Worm (Caenorhabditis elegans) whole organism, L2 larva: ENCODE measurements around the gene Y57E12B.1.

Experiments
- F13H6.1 ChIP-seq: sonication (generic microtip); optimal IDR thresholded peaks from 2 replicates; lab custom pipeline; 2016; ENCODE audit warnings: missing genetic modification characterization, missing compliant biosample characterization
- Y55F3AM.14 ChIP-seq: fragments of 200-800 bp; sonication (Bioruptor generic); optimal IDR thresholded peaks from 2 replicates; lab custom pipeline; 2018; ENCODE audit warnings: mild to moderate bottlenecking, missing genetic modification characterization, missing compliant biosample characterization
- alr-1 ChIP-seq: fragments of 150-350 bp; optimal IDR thresholded peaks from 2 replicates; lab custom pipeline; 2014; ENCODE audit warnings: missing biosample characterization, missing genetic modification characterization
- aly-2 ChIP-seq: fragments of 150-350 bp; optimal IDR thresholded peaks from 2 replicates; lab custom pipeline; 2014; ENCODE audit warnings: missing biosample characterization, missing genetic modification characterization
- ama-1 ChIP-seq: fragments of 150-350 bp; optimal IDR thresholded peaks from 2 replicates; lab custom pipeline; 2018; ENCODE audit warnings: inconsistent platforms
- blmp-1 ChIP-seq: sonication (generic microtip); optimal IDR thresholded peaks from 2 replicates; lab custom pipeline; 2017; ENCODE audit warnings: missing genetic modification characterization, mild to moderate bottlenecking, missing compliant biosample characterization, antibody characterized with exemption, moderate library complexity; ENCODE audit not compliant: insufficient read depth
- ceh-16 ChIP-seq: fragments of 150-350 bp; optimal IDR thresholded peaks from 2 replicates; lab custom pipeline; 2014; ENCODE audit warnings: missing biosample characterization, missing genetic modification characterization
- ceh-82 ChIP-seq: fragments of 150-350 bp; optimal IDR thresholded peaks from 2 replicates; lab custom pipeline; 2014; ENCODE audit warnings: missing biosample characterization, missing genetic modification characterization
- crh-2 ChIP-seq: sonication (generic microtip); optimal IDR thresholded peaks from 2 replicates; lab custom pipeline; 2017; ENCODE audit warnings: missing biosample characterization, missing genetic modification characterization
- dmd-4 ChIP-seq: sonication (generic microtip); optimal IDR thresholded peaks from 2 replicates; lab custom pipeline; 2017; ENCODE audit warnings: missing biosample characterization, missing genetic modification characterization
- egl-27 ChIP-seq: sonication (generic microtip); optimal IDR thresholded peaks from 3 replicates; lab custom pipeline; 2017; ENCODE audit warnings: missing biosample characterization, missing genetic modification reagents, missing genetic modification characterization
- elt-1 ChIP-seq: fragments of 150-350 bp; optimal IDR thresholded peaks from 2 replicates; lab custom pipeline; 2014; ENCODE audit warnings: missing biosample characterization, missing genetic modification characterization
- elt-3 ChIP-seq: sonication (generic microtip); optimal IDR thresholded peaks from 2 replicates; lab custom pipeline; 2017; ENCODE audit warnings: missing biosample characterization, missing genetic modification characterization
- fos-1 ChIP-seq: fragments of 150-350 bp; optimal IDR thresholded peaks from 2 replicates; lab custom pipeline; 2014; ENCODE audit warnings: missing biosample characterization, missing genetic modification characterization
- gmeb-1 ChIP-seq: fragments of 150-350 bp; optimal IDR thresholded peaks from 2 replicates; lab custom pipeline; 2014; ENCODE audit warnings: missing biosample characterization, missing genetic modification characterization
- lin-11 ChIP-seq: fragments of 150-350 bp; sonication (generic microtip); optimal IDR thresholded peaks from 2 replicates; lab custom pipeline; 2014; ENCODE audit warnings: missing biosample characterization, missing genetic modification characterization, inconsistent platforms, mixed read lengths
- lin-13 ChIP-seq: fragments of 150-350 bp; optimal IDR thresholded peaks from 2 replicates; lab custom pipeline; 2014; ENCODE audit warnings: missing biosample characterization, missing genetic modification reagents, missing genetic modification characterization
- lsy-2 ChIP-seq, 2 experiments: fragments of 150-350 bp in 1 of 2; sonication (generic microtip) in 1 of 2; optimal IDR thresholded peaks; 2 replicates each; lab custom pipeline; 2014 to 2017; ENCODE audit warnings: missing biosample characterization in 2 of 2, missing genetic modification characterization in 2 of 2
- mab-5 ChIP-seq: fragments of 150-350 bp; optimal IDR thresholded peaks from 2 replicates; lab custom pipeline; 2014; ENCODE audit warnings: missing biosample characterization, missing genetic modification characterization
- mbf-1 ChIP-seq: sonication (generic microtip); optimal IDR thresholded peaks from 2 replicates; lab custom pipeline; 2017; ENCODE audit warnings: missing biosample characterization, missing genetic modification characterization
- mdl-1 ChIP-seq, 2 experiments: fragments of 150-350 bp in 1 of 2; sonication (generic microtip) in 1 of 2; optimal IDR thresholded peaks; 2 replicates each; lab custom pipeline; 2017; ENCODE audit warnings: missing biosample characterization in 2 of 2, missing genetic modification characterization in 2 of 2
- nhr-10 ChIP-seq: sonication (generic microtip); optimal IDR thresholded peaks from 2 replicates; lab custom pipeline; 2017; ENCODE audit warnings: missing biosample characterization, missing genetic modification characterization
- nhr-11 ChIP-seq: fragments of 150-350 bp; optimal IDR thresholded peaks from 2 replicates; lab custom pipeline; 2014; ENCODE audit warnings: missing biosample characterization, missing genetic modification characterization
- nhr-12 ChIP-seq: fragments of 150-350 bp; optimal IDR thresholded peaks from 2 replicates; lab custom pipeline; 2014; ENCODE audit warnings: missing biosample characterization, missing genetic modification characterization
- nhr-129 ChIP-seq: fragments of 150-350 bp; optimal IDR thresholded peaks from 2 replicates; lab custom pipeline; 2014; ENCODE audit warnings: missing biosample characterization, missing genetic modification characterization
- nhr-21 ChIP-seq: fragments of 150-350 bp; optimal IDR thresholded peaks from 2 replicates; lab custom pipeline; 2014; ENCODE audit warnings: missing biosample characterization, missing genetic modification characterization
- nhr-23 ChIP-seq: fragments of 150-350 bp; optimal IDR thresholded peaks from 2 replicates; lab custom pipeline; 2014; ENCODE audit warnings: missing biosample characterization, missing genetic modification reagents, missing genetic modification characterization
- nhr-237 ChIP-seq: fragments of 150-350 bp; optimal IDR thresholded peaks from 2 replicates; lab custom pipeline; 2014; ENCODE audit warnings: missing biosample characterization, missing genetic modification characterization
- nhr-6 ChIP-seq: fragments of 150-350 bp; optimal IDR thresholded peaks from 2 replicates; lab custom pipeline; 2014; ENCODE audit warnings: missing biosample characterization, missing genetic modification characterization
- nhr-77 ChIP-seq: fragments of 150-350 bp; optimal IDR thresholded peaks from 2 replicates; lab custom pipeline; 2014; ENCODE audit warnings: missing biosample characterization, missing genetic modification characterization
- peb-1 ChIP-seq: fragments of 150-350 bp; optimal IDR thresholded peaks from 2 replicates; lab custom pipeline; 2014; ENCODE audit warnings: missing biosample characterization, missing genetic modification characterization
- sem-4 ChIP-seq: fragments of 150-350 bp; optimal IDR thresholded peaks from 2 replicates; lab custom pipeline; 2014; ENCODE audit warnings: missing biosample characterization, missing genetic modification reagents, missing genetic modification characterization
- skn-1 ChIP-seq: sonication (generic microtip); optimal IDR thresholded peaks from 2 replicates; lab custom pipeline; 2017; ENCODE audit warnings: missing biosample characterization, missing genetic modification characterization
- sma-3 ChIP-seq: sonication (generic microtip); optimal IDR thresholded peaks from 2 replicates; lab custom pipeline; 2016; ENCODE audit warnings: missing genetic modification reagents, missing genetic modification characterization, missing compliant biosample characterization
- sma-9 ChIP-seq, 2 experiments: fragments of 150-350 bp in 1 of 2; sonication (generic microtip) in 1 of 2; optimal IDR thresholded peaks; 2 replicates each; lab custom pipeline; 2014 to 2016; ENCODE audit warnings: missing genetic modification characterization in 2 of 2, mild to moderate bottlenecking in 1 of 2, missing biosample characterization in 1 of 2, missing compliant biosample characterization in 1 of 2, missing genetic modification reagents in 1 of 2, moderate library complexity in 1 of 2
- snpc-4 ChIP-seq: fragments of 150-350 bp; optimal IDR thresholded peaks from 2 replicates; lab custom pipeline; 2014; ENCODE audit warnings: missing biosample characterization, missing genetic modification characterization
- zag-1 ChIP-seq: fragments of 150-350 bp; optimal IDR thresholded peaks from 2 replicates; lab custom pipeline; 2014; ENCODE audit warnings: missing biosample characterization, missing genetic modification characterization
- ztf-1 ChIP-seq: fragments of 200-800 bp; sonication (Bioruptor generic); conservative IDR thresholded peaks from 2 replicates; pipeline ENCODE4 v1.3.6; 2022; ENCODE audit warnings: missing genetic modification characterization, missing compliant biosample characterization
- ztf-4 ChIP-seq: fragments of 150-350 bp; optimal IDR thresholded peaks from 2 replicates; lab custom pipeline; 2014; ENCODE audit warnings: missing biosample characterization, missing genetic modification characterization

Gene Y57E12B.1

DNA sequence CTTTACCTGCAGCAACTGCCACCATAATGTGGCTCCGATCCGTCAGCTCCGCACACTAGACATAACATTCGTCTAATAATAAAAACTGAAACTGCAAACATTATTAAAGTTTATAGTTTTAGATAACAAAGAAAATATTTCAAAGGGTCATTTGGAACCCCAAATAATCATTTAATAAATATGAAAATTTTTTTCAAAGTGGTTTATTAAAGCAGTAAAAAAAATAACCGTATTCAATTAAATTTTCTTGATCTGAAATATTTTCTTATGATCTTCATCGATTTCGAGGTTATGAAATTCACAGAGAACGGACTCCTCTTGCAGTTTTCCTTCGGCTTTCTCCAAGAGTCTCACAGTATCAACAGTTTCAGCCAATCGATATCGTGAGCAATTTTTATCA, 37.6 kb downstream of the Y57E12B.1 start, which contains the start of gene nhr-163:
TSS of gene nhr-163 (minus strand) at position 101 of the 400 bp plus-strand sequence.
- TF ChIP-seq elt-1 (tag; lab: Kevin White, UChicago): no peak
- no peak for TF ChIP-seq nhr-6 (tag; lab: Kevin White, UChicago)
- TF ChIP-seq mab-5 (tag; lab: Kevin White, UChicago): no peak
- no peak for TF ChIP-seq nhr-129 (tag; lab: Kevin White, UChicago)
- no peak for TF ChIP-seq nhr-10 (tag; lab: Kevin White, UChicago)
- no peak for TF ChIP-seq nhr-11 (tag; lab: Kevin White, UChicago)
- TF ChIP-seq ama-1: no peak
- TF ChIP-seq ztf-4 (tag; lab: Kevin White, UChicago): no peak
- TF ChIP-seq lin-11 (tag; lab: Kevin White, UChicago): no peak
- TF ChIP-seq lsy-2 (tag; optimal IDR thresholded peaks at IDR 0.05; lab: Kevin White, UChicago): no peak
- TF ChIP-seq zag-1 (tag; lab: Kevin White, UChicago): no peak
- TF ChIP-seq ztf-1: no peak
- TF ChIP-seq nhr-21 (tag; lab: Kevin White, UChicago): no peak
- TF ChIP-seq nhr-23 (tag; lab: Kevin White, UChicago): no peak
- no peak for TF ChIP-seq sem-4 (tag; lab: Kevin White, UChicago)
- no peak for TF ChIP-seq peb-1 (tag; lab: Kevin White, UChicago)
- TF ChIP-seq lin-13 (GFP tag; lab: Kevin White, UChicago): no peak

DNA sequence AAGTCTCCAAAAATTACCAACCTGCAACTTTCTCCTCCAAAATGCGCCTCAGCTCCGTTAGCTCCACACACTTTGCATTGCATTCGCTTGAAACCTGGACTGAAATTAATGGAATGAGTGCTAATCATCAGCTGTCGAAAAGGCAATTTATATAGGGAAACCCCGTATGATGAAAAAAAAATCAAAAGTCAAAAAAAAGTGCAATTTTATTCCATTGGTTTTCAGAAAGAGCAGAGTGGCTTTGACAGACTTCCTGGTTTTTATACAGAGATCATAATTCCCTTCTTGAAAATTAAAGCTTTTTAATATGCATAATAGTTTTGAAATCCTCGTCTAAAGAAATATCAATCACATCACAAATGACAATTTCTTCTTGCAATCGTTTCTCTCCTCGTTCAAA, 39.3 kb downstream of the Y57E12B.1 start, which contains the start of gene nhr-139:
TSS of gene nhr-139 (minus strand) at position 101 of the 400 bp plus-strand sequence.
- TF ChIP-seq elt-1 (tag; lab: Kevin White, UChicago): no peak
- no peak for TF ChIP-seq aly-2
- TF ChIP-seq Y55F3AM.14: no peak
- no peak for TF ChIP-seq fos-1
- TF ChIP-seq ceh-82 (tag; lab: Kevin White, UChicago): no peak
- no peak for TF ChIP-seq lin-13 (GFP tag; lab: Kevin White, UChicago)
- no peak for TF ChIP-seq ceh-16 (tag; lab: Kevin White, UChicago)
- no peak for TF ChIP-seq nhr-237 (tag; lab: Kevin White, UChicago)
- TF ChIP-seq nhr-6 (tag; lab: Kevin White, UChicago): no peak
- TF ChIP-seq sma-9 (GFP tag; optimal IDR thresholded peaks at IDR 0.05; lab: Kevin White, UChicago): no peak
- TF ChIP-seq sma-9 (tag; optimal IDR thresholded peaks at IDR 0.05; lab: Kevin White, UChicago): no peak
- TF ChIP-seq, all 48 proteins: peak for 0

DNA sequence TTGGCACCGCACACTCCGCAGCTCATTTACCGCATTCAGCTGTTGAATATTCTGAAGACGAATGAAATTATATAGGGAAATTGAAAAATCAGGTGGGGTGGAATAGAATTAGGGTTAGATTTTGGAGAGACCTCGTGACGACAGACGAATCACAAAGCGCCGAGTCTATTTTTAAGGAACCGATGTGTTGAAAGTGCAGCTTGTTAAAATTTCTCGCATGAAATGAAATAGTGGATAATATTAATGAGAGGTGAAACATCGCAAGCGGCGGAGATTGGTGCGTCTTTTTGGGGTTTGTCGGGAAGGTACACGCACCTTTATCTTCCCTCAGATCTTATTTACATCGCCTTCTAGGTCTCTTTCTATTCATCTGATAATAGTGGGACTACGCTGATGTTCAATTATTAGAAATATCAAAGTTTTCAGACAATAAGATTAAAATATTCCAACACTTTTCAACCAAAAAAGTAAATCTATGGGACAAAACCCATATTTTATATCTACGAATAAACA, 41.4 kb downstream of the Y57E12B.1 start, which contains the start of gene nhr-140:
TSS of gene nhr-140 (minus strand) at position 51 of the 513 bp plus-strand sequence.
- no peak for TF ChIP-seq blmp-1
- no peak for TF ChIP-seq mdl-1 (tag; optimal IDR thresholded peaks at IDR 0.05; lab: Kevin White, UChicago)

DNA sequence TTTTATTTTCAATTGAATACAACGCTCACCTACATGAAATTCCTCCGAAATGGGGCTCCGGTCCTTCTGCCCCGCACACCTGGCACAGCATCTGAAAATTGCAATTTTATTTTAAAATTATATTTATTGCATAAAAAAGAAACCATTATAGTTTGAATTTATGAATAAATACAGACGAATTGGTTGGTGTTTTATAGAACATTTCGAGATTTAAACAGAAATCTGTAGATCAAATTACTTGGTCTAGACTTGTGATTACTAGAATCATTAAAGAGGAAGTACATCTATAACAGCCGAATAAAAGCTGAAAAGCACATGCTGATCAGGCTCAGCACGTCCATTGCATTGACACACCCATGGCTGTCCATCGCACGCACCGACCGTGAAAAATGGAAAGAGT, 43.4 kb downstream of the Y57E12B.1 start, which contains the start of gene nhr-162:
TSS of gene nhr-162 (minus strand) at position 101 of the 400 bp plus-strand sequence.
- TF ChIP-seq sma-9 (GFP tag; optimal IDR thresholded peaks at IDR 0.05; lab: Kevin White, UChicago) (no peak), sma-9 (tag; optimal IDR thresholded peaks at IDR 0.05; lab: Kevin White, UChicago) (no peak), nhr-21 (tag; lab: Kevin White, UChicago) (no peak), ama-1 (no peak), crh-2 (no peak), nhr-6 (tag; lab: Kevin White, UChicago) (no peak), nhr-129 (tag; lab: Kevin White, UChicago) (no peak), lin-11 (tag; lab: Kevin White, UChicago) (no peak)

DNA sequence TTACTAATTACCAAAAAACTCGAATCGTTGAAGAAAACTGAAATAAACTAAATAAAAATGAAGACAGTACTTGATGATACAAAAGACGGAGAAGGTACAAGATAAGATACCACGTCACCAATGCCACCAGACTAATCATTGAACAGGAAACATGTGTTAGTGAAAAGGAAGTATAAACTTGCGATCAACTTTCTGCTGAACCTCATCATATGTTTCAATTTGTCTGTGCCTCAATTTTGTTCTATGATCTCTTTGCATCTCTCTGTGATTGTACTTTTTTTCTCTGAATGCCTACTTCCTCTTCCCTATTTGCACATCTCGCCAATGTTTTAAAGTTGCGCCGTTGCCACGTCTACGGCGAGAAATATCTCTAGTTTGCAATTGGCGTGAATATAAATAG, 45.7 kb downstream of the Y57E12B.1 start:
- TF ChIP-seq aly-2: no peak
- no peak for TF ChIP-seq mbf-1 (tag; lab: Kevin White, UChicago)
- no peak for TF ChIP-seq alr-1
- no peak for TF ChIP-seq nhr-237 (tag; lab: Kevin White, UChicago)
- TF ChIP-seq crh-2: peak; percentile 86
- no peak for TF ChIP-seq elt-3 (tag; lab: Kevin White, UChicago)
- TF ChIP-seq zag-1 (tag; lab: Kevin White, UChicago): no peak
- no peak for TF ChIP-seq snpc-4 (tag; lab: Kevin White, UChicago)
- no peak for TF ChIP-seq lin-11 (tag; lab: Kevin White, UChicago)
- no peak for TF ChIP-seq elt-1 (tag; lab: Kevin White, UChicago)
- TF ChIP-seq mdl-1 (tag; optimal IDR thresholded peaks at IDR 0.05; lab: Kevin White, UChicago): no peak
- no peak for TF ChIP-seq nhr-77 (tag; lab: Kevin White, UChicago)
- TF ChIP-seq Y55F3AM.14: no peak
- TF ChIP-seq mab-5 (tag; lab: Kevin White, UChicago): no peak
- no peak for TF ChIP-seq nhr-10 (tag; lab: Kevin White, UChicago)
- TF ChIP-seq nhr-129 (tag; lab: Kevin White, UChicago): peak; percentile 76
- TF ChIP-seq fos-1: peak; percentile 60
- TF ChIP-seq nhr-11 (tag; lab: Kevin White, UChicago): no peak
- no peak for TF ChIP-seq peb-1 (tag; lab: Kevin White, UChicago)
- TF ChIP-seq ceh-82 (tag; lab: Kevin White, UChicago): no peak
- TF ChIP-seq ztf-4 (tag; lab: Kevin White, UChicago): no peak
- no peak for TF ChIP-seq ztf-1
- peak; percentile 65 for TF ChIP-seq sma-3 (GFP tag; lab: Kevin White, UChicago)
- TF ChIP-seq gmeb-1 (tag; lab: Kevin White, UChicago): peak; percentile 12
- TF ChIP-seq F13H6.1 (tag; lab: Kevin White, UChicago): peak; percentile 63
- peak; percentile 84 for TF ChIP-seq nhr-21 (tag; lab: Kevin White, UChicago)
- no peak for TF ChIP-seq dmd-4 (tag; lab: Kevin White, UChicago)
- TF ChIP-seq egl-27 (tag; lab: Kevin White, UChicago): peak; percentile 42
- TF ChIP-seq skn-1 (tag; lab: Kevin White, UChicago): peak; percentile 47
- no peak for TF ChIP-seq lin-13 (GFP tag; lab: Kevin White, UChicago)
- no peak for TF ChIP-seq nhr-12 (tag; lab: Kevin White, UChicago)
- TF ChIP-seq nhr-6 (tag; lab: Kevin White, UChicago): peak; percentile 37
- TF ChIP-seq ama-1: no peak
